Worm (Caenorhabditis elegans): Measurements from ENCODE around the gene Y19D10B.8.
A peak's percentile ranks its signal among the peaks of the same experiment; 100 is the strongest.

Y19D10B.8 gene

DNA sequence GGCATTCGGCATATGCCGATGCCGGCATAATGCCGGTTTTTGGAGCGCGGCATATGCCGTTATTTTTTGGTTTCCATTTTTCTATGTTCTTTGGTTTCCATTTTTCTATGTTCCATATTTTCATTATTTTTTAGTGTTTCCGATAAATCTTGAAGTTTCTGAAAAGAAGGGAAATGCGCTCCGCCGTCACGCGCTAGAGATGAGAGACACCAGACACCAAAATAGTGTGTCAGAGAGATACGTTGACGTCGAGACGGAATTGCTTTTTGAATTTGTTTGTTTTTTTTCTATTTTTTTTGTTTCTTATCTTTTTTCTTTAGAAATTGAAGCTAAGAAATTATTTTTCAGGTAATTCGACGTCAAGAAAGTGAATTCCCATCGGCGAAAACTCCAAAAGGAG, 45.6 kb downstream of the Y19D10B.8 start, which contains the start of gene F41B5.1:
TSS of gene F41B5.1 (plus strand) at position 343 of the 400 bp plus-strand sequence.
- TF ChIP-seq mcd-1 (GFP tag; IDR thresholded peaks at IDR 0.05), result 0 out of 2 replicates have a peak, but pooled peaks have one; percentile 10
- TF ChIP-seq hmg-1.2 (GFP tag; IDR thresholded peaks at IDR 0.05), result peak; percentile 85

- TF ChIP-seq Y67H2A.10 (GFP tag; conservative IDR thresholded peaks at IDR 0.05) (no peak), gei-17 (GFP tag; optimal IDR thresholded peaks at IDR 0.05) (no peak), somi-1 (GFP tag; optimal IDR thresholded peaks at IDR 0.05) (no peak), C06A6.2 (GFP tag; conservative IDR thresholded peaks at IDR 0.05) (no peak), unc-130 (GFP tag; optimal IDR thresholded peaks at IDR 0.05) (no peak), zfh-2 (GFP tag; conservative IDR thresholded peaks at IDR 0.05) (peak; percentile 68), ceh-100 (GFP tag; IDR thresholded peaks at IDR 0.05) (no peak), athp-1 (tag; optimal IDR thresholded peaks at IDR 0.05) (no peak), F57A8.1 (GFP tag; optimal IDR thresholded peaks at IDR 0.05) (no peak), tbx-9 (tag; optimal IDR thresholded peaks at IDR 0.05; ENCODE audit: borderline replicate concordance) (no peak), cebp-1 (GFP tag; IDR thresholded peaks at IDR 0.05) (no peak), cebp-1 (tag; optimal IDR thresholded peaks at IDR 0.05) (peak; percentile 35)
Measured at ce11 chrV:2254553-2255124, 46.2 kb downstream of the Y19D10B.8 start, which contains the start of gene str-253. Gene str-253, minus strand, starts transcription at chrV:2254603.

- TF ChIP-seq zim-3 (tag; optimal IDR thresholded peaks at IDR 0.05) (no peak), nhr-80 (tag; optimal IDR thresholded peaks at IDR 0.05) (peak; percentile 31)
Measured at ce11 chrV:2251774-2252173, 49.0 kb downstream of the Y19D10B.8 start.

DNA sequence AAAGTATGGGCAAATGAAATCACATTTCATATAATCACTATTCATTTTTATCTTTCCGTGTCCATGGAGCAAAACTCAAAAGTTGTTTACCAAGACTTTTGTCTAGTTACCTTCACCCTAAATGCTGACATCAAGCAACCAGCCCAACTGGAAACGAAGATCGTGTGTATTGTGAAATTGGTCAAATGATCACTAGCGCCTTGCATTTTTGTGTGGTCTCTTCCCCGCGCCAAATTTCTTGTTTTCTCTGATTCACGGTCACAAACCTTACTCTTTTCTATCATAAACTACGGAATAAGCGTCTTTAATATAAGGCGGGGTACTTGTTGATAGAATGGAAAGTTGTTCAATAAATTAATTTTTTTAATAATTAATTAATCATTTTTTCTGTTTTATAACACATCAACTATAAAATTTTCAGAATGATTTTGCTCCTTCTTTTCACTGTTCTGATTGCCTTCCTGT, 50.6 kb downstream of the Y19D10B.8 start, which contains the start of gene cyp-33C7:
TSS of gene cyp-33C7 (plus strand) at position 415 of the 465 bp plus-strand sequence.
- TF ChIP-seq mcd-1 (GFP tag; IDR thresholded peaks at IDR 0.05) (0 out of 2 replicates have a peak, but pooled peaks have one; percentile 11), attf-3 (GFP tag; conservative IDR thresholded peaks at IDR 0.05) (no peak), egl-44 (GFP tag; IDR thresholded peaks at IDR 0.05) (no peak), unc-62 (GFP tag; optimal IDR thresholded peaks at IDR 0.05) (peak; percentile 28), tbx-9 (tag; optimal IDR thresholded peaks at IDR 0.05; ENCODE audit: borderline replicate concordance) (no peak), hmg-1.2 (GFP tag; IDR thresholded peaks at IDR 0.05) (peak; percentile 18; the same call in 1 of the 2 replicates), nfyb-1 (GFP tag; IDR thresholded peaks at IDR 0.05) (no peak), lsl-1 (GFP tag; optimal IDR thresholded peaks at IDR 0.05) (no peak), nhr-179 (tag; optimal IDR thresholded peaks at IDR 0.05) (no peak), cebp-1 (GFP tag; IDR thresholded peaks at IDR 0.05) (peak; percentile 95), cebp-1 (tag; optimal IDR thresholded peaks at IDR 0.05) (peak; percentile 96), pha-4 (tag; optimal IDR thresholded peaks at IDR 0.05) (peak; percentile 62), sea-2 (GFP tag; IDR thresholded peaks at IDR 0.05) (no peak), F52B5.7 (tag; optimal IDR thresholded peaks at IDR 0.05) (no peak), ztf-18 (tag; optimal IDR thresholded peaks at IDR 0.05) (no peak), K11D2.4 (GFP tag; IDR thresholded peaks at IDR 0.05) (no peak), attf-5 (GFP tag; optimal IDR thresholded peaks at IDR 0.05) (peak; percentile 56), ztf-26 (tag; optimal IDR thresholded peaks at IDR 0.05) (no peak), nhr-27 (tag; optimal IDR thresholded peaks at IDR 0.05) (no peak), F37B4.10 (GFP tag; IDR thresholded peaks at IDR 0.05) (no peak), atf-7 (tag; optimal IDR thresholded peaks at IDR 0.05) (no peak), Y67H2A.10 (GFP tag; conservative IDR thresholded peaks at IDR 0.05) (no peak), madf-3 (GFP tag; IDR thresholded peaks at IDR 0.05) (no peak), gei-17 (GFP tag; optimal IDR thresholded peaks at IDR 0.05) (no peak), repo-1 (tag; optimal IDR thresholded peaks at IDR 0.05) (no peak), F49E8.2 (tag; optimal IDR thresholded peaks at IDR 0.05; ENCODE audit: insufficient read depth) (no peak), ceh-91 (GFP tag; IDR thresholded peaks at IDR 0.05) (no peak), F23B12.7 (tag; optimal IDR thresholded peaks at IDR 0.05; ENCODE audit: insufficient read depth) (peak; percentile 9), Y53F4B.3 (GFP tag; IDR thresholded peaks at IDR 0.05) (no peak), hmg-20 (GFP tag; IDR thresholded peaks at IDR 0.05) (no peak), K12H6.12 (tag; optimal IDR thresholded peaks at IDR 0.05) (no peak), nhr-80 (tag; optimal IDR thresholded peaks at IDR 0.05) (peak; percentile 85), dox-1 (GFP tag; IDR thresholded peaks at IDR 0.05) (0 out of 2 replicates have a peak, but pooled peaks have one; percentile 46)
